Worm (Caenorhabditis elegans) whole organism, late embryonic: Measurements from ENCODE around the gene Y25C1A.6.
"Not testable (repeated sequence)": the region's sequence is repeated elsewhere in the genome, so short reads cannot be mapped to it uniquely, and the experiment has no call there.

Experiments used
- ahr-1 ChIP-seq: sonication (generic microtip); optimal IDR thresholded peaks from 2 replicates; lab custom pipeline; 2016; ENCODE audit warnings: missing genetic modification characterization, missing compliant biosample characterization
- ama-1 ChIP-seq: fragments of 150-350 bp; optimal IDR thresholded peaks from 2 replicates; lab custom pipeline; 2014
- ceh-14 ChIP-seq: sonication (generic microtip); optimal IDR thresholded peaks from 2 replicates; lab custom pipeline; 2016; ENCODE audit warnings: missing genotype, missing genetic modification characterization, missing compliant biosample characterization
- ceh-18 ChIP-seq: sonication (generic microtip); optimal IDR thresholded peaks from 2 replicates; lab custom pipeline; 2016; ENCODE audit warnings: missing genetic modification characterization, missing compliant biosample characterization
- ceh-19 ChIP-seq: fragments of 200-800 bp; sonication (Bioruptor generic); optimal IDR thresholded peaks from 2 replicates; lab custom pipeline; 2018; ENCODE audit warnings: mild to moderate bottlenecking, missing genetic modification characterization, missing compliant biosample characterization
- ceh-2 ChIP-seq: sonication (generic microtip); optimal IDR thresholded peaks from 2 replicates; lab custom pipeline; 2016; ENCODE audit warnings: missing genotype, missing genetic modification characterization, missing compliant biosample characterization
- ceh-24 ChIP-seq: sonication (generic microtip); optimal IDR thresholded peaks from 2 replicates; lab custom pipeline; 2016; ENCODE audit warnings: mild to moderate bottlenecking, missing genetic modification characterization, missing compliant biosample characterization
- ceh-30 ChIP-seq: fragments of 150-350 bp; optimal IDR thresholded peaks from 2 replicates; lab custom pipeline; 2014; ENCODE audit warnings: missing biosample characterization, missing genetic modification characterization
- ceh-31 ChIP-seq: sonication (generic microtip); optimal IDR thresholded peaks from 2 replicates; lab custom pipeline; 2016; ENCODE audit warnings: missing genetic modification characterization, missing compliant biosample characterization
- ceh-9 ChIP-seq: sonication (generic microtip); optimal IDR thresholded peaks from 2 replicates; lab custom pipeline; 2016; ENCODE audit warnings: mild to moderate bottlenecking, missing genetic modification characterization, inconsistent platforms, missing compliant biosample characterization
- dmd-4 ChIP-seq: sonication (generic microtip); optimal IDR thresholded peaks from 2 replicates; lab custom pipeline; 2016; ENCODE audit warnings: borderline replicate concordance, missing genetic modification characterization, missing compliant biosample characterization
- elt-2 ChIP-seq: sonication (generic microtip); optimal IDR thresholded peaks from 2 replicates; lab custom pipeline; 2016; ENCODE audit warnings: missing genetic modification reagents, missing genetic modification characterization, missing compliant biosample characterization
- ets-4 ChIP-seq: sonication (generic microtip); optimal IDR thresholded peaks from 2 replicates; lab custom pipeline; 2016; ENCODE audit warnings: missing genetic modification characterization, missing compliant biosample characterization
- eyg-1 ChIP-seq: sonication (generic microtip); optimal IDR thresholded peaks from 2 replicates; lab custom pipeline; 2016; ENCODE audit warnings: missing genotype, missing genetic modification characterization, missing compliant biosample characterization
- fax-1 ChIP-seq: sonication (generic microtip); optimal IDR thresholded peaks from 2 replicates; lab custom pipeline; 2016; ENCODE audit warnings: missing genotype, missing genetic modification characterization, missing compliant biosample characterization
- hlh-15 ChIP-seq: sonication (generic microtip); optimal IDR thresholded peaks from 2 replicates; lab custom pipeline; 2016; ENCODE audit warnings: missing genetic modification characterization, missing compliant biosample characterization
- hlh-30 ChIP-seq: sonication (generic microtip); optimal IDR thresholded peaks from 2 replicates; lab custom pipeline; 2017; ENCODE audit warnings: antibody characterized with exemption, missing genetic modification characterization, missing compliant biosample characterization; ENCODE audit not compliant: insufficient read depth
- lim-6 ChIP-seq: sonication (generic microtip); optimal IDR thresholded peaks from 2 replicates; lab custom pipeline; 2016; ENCODE audit warnings: missing genetic modification characterization, missing compliant biosample characterization
- nhr-11 ChIP-seq: fragments of 150-350 bp; optimal IDR thresholded peaks from 2 replicates; lab custom pipeline; 2014; ENCODE audit warnings: missing biosample characterization, missing genetic modification characterization
- nhr-232 ChIP-seq: sonication (generic microtip); optimal IDR thresholded peaks from 2 replicates; lab custom pipeline; 2016; ENCODE audit warnings: missing genetic modification characterization, missing compliant biosample characterization
- odd-2 ChIP-seq: sonication (generic microtip); optimal IDR thresholded peaks from 2 replicates; lab custom pipeline; 2017; ENCODE audit warnings: antibody characterized with exemption, mild to moderate bottlenecking, missing genetic modification characterization, missing compliant biosample characterization
- pag-3 ChIP-seq: sonication (generic microtip); optimal IDR thresholded peaks from 2 replicates; lab custom pipeline; 2016; ENCODE audit warnings: missing compliant biosample characterization, missing genetic modification characterization, borderline replicate concordance
- pat-9 ChIP-seq: fragments of 200-800 bp; sonication (Bioruptor generic); optimal IDR thresholded peaks from 2 replicates; lab custom pipeline; 2018; ENCODE audit warnings: mild to moderate bottlenecking, missing genetic modification characterization, moderate library complexity, missing compliant biosample characterization
- ref-2 ChIP-seq: sonication (generic microtip); optimal IDR thresholded peaks from 2 replicates; lab custom pipeline; 2016; ENCODE audit warnings: missing genetic modification characterization, missing compliant biosample characterization
- rnt-1 ChIP-seq: sonication (generic microtip); optimal IDR thresholded peaks from 2 replicates; lab custom pipeline; 2016; ENCODE audit warnings: missing genetic modification characterization, missing compliant biosample characterization
- sdc-2 ChIP-seq: sonication (generic microtip); optimal IDR thresholded peaks from 2 replicates; lab custom pipeline; 2016; ENCODE audit warnings: missing genotype, missing genetic modification characterization, missing compliant biosample characterization
- sox-4 ChIP-seq: sonication (generic microtip); optimal IDR thresholded peaks from 2 replicates; lab custom pipeline; 2017; ENCODE audit warnings: mild to moderate bottlenecking, missing genetic modification characterization, inconsistent platforms, missing compliant biosample characterization
- tbx-7 ChIP-seq: sonication (generic microtip); optimal IDR thresholded peaks from 2 replicates; lab custom pipeline; 2016; ENCODE audit warnings: missing genotype, missing genetic modification characterization, missing compliant biosample characterization
- ttx-3 ChIP-seq: sonication (generic microtip); optimal IDR thresholded peaks from 2 replicates; lab custom pipeline; 2016; ENCODE audit warnings: missing genetic modification reagents, missing genetic modification characterization, missing compliant biosample characterization
- unc-55 ChIP-seq: sonication (generic microtip); optimal IDR thresholded peaks from 2 replicates; lab custom pipeline; 2017; ENCODE audit warnings: missing biosample characterization, missing genetic modification reagents, missing genetic modification characterization
- unc-86 ChIP-seq: sonication (generic microtip); optimal IDR thresholded peaks from 2 replicates; lab custom pipeline; 2016; ENCODE audit warnings: missing genetic modification characterization, missing compliant biosample characterization
- zip-5 ChIP-seq: sonication (generic microtip); optimal IDR thresholded peaks from 2 replicates; lab custom pipeline; 2016; ENCODE audit warnings: missing genetic modification characterization, missing compliant biosample characterization

Y25C1A.6 gene

DNA sequence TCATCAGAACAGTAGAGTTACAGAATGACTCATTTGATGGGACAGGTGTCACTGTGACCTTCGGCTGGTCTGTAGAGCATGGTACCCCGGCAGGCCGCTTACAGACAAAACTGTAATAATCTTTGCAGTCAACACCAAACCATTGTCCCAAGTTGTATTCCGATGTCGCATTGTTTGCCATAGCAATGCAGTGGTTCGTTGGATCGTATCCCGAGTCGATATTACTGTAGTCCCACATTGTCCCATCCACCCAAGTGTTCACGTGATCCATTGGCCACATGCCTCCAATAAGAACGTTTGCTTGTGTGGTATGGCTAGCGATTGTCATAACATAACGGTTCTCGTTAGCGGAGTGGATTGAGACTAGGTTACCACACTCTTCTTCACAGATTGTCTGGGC, 40.0 kb upstream of the Y25C1A.6 start:
- TF ChIP-seq ceh-30, result no peak
- TF ChIP-seq hlh-30, result no peak
- TF ChIP-seq odd-2 (tag; lab: Kevin White, UChicago), result no peak
- TF ChIP-seq ceh-2, result no peak
- no peak for TF ChIP-seq ceh-9
- TF ChIP-seq ceh-19 (GFP tag; lab: Kevin White, UChicago), result no peak
- TF ChIP-seq ets-4 (tag; lab: Kevin White, UChicago), result no peak
- TF ChIP-seq elt-2 (tag; lab: Kevin White, UChicago), result no peak
- TF ChIP-seq pag-3 (tag; lab: Kevin White, UChicago), result no peak

DNA sequence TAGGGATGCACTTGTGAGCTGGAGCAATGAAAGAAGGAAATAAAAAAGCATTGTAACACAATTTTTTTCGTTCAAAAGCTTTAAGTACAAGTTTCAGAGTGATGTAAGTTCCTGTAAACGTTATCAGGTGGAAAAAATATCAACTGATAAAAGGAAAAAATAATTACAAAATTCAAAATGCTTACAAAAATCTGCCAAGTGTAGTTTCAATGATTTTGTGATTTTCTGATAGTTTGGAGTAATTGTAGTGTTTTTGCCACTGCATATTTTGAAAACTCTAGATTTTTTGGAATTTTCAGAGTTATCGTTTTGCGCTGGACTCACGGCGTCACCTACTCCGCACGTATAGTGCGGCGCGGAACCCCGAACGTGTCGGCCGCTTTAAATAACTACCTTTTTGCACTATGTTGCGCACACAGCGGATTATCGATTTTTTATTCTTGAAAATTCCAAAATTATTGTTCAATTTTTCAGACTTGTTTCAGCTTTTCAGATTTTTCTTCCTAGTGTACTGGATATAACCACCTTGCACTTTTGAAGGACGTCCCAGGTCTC, 37.4 kb upstream of the Y25C1A.6 start, which contains the start of gene clec-2:
Gene clec-2 (minus strand): TSS at position 51 of the 555 bp plus-strand sequence.
- no peak for TF ChIP-seq rnt-1
- no peak for TF ChIP-seq ceh-9
- TF ChIP-seq nhr-11, result no peak
- TF ChIP-seq hlh-15 (tag; lab: Kevin White, UChicago), result no peak
- no peak for TF ChIP-seq fax-1 (tag; lab: Kevin White, UChicago)
- no peak for TF ChIP-seq eyg-1 (tag; lab: Kevin White, UChicago)
- TF ChIP-seq pag-3 (tag; lab: Kevin White, UChicago), result no peak
- no peak for TF ChIP-seq dmd-4 (tag; lab: Kevin White, UChicago)
- no peak for TF ChIP-seq zip-5 (tag; lab: Kevin White, UChicago)
- TF ChIP-seq ceh-18 (tag; lab: Kevin White, UChicago), result no peak
- TF ChIP-seq ceh-24 (tag; lab: Kevin White, UChicago), result no peak
- no peak for TF ChIP-seq pat-9
- TF ChIP-seq tbx-7 (tag; lab: Kevin White, UChicago), result no peak
- TF ChIP-seq, all 69 proteins: peak for 0

DNA sequence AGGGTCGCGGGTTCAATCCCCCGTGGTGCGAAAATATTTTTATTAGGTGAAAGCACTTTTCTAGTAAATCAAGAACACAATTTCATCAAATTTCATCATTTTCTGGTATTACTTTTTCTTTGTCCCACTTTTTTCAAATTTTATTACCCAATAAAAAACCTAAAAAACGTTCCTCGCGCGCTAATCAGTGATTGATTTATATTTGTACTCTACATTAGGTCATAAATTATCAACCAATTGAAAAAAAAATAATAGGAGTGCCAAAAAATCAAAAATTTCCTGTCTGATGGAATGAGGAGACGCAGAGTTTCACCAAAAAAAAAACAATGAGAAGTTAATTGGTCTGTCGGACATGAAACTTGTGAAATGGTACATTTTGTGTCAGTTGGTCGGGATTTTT, 36.2 kb upstream of the Y25C1A.6 start:
- TF ChIP-seq ttx-3 (tag; lab: Kevin White, UChicago) (no peak), lim-6 (no peak), sox-4 (tag; lab: Kevin White, UChicago) (no peak), ceh-31 (tag; lab: Kevin White, UChicago) (no peak), hlh-15 (tag; lab: Kevin White, UChicago) (no peak), ceh-14 (no peak), ceh-2 (no peak), ahr-1 (tag; lab: Kevin White, UChicago) (no peak), ama-1 (lab: Kevin White, UChicago) (no peak), nhr-232 (no peak)

- TF ChIP-seq ceh-24 (tag; lab: Kevin White, UChicago) (no peak), sdc-2 (no peak), unc-86 (tag; lab: Kevin White, UChicago) (no peak), hlh-15 (tag; lab: Kevin White, UChicago) (no peak)
These were observed 32.6 kb upstream of the Y25C1A.6 start for ce11 chrII:3028264-3028663.

DNA sequence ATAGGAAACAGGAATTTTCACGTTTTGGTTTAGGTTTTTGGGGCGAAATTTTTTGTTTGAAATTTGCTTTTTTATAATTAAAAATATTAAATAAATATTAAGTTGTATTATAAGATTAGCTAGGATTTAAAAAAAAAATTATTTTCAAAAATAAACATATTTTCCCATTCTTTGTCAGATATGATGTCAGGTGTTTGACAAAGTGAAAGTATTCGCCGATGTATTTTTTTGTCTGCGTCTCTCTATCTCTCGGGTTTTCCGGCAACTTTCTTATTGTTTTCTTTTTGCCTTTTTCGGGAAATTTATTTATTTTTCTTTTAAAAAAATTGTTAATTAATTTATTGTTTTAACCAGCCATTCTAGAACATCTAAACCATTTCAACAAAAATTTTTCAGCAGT, 30.5 kb upstream of the Y25C1A.6 start:
- TF ChIP-seq ama-1 (lab: Kevin White, UChicago) (no peak), rnt-1 (no peak), ahr-1 (tag; lab: Kevin White, UChicago) (no peak), elt-2 (tag; lab: Kevin White, UChicago) (no peak), ceh-24 (tag; lab: Kevin White, UChicago) (no peak), ceh-14 (no peak)

DNA sequence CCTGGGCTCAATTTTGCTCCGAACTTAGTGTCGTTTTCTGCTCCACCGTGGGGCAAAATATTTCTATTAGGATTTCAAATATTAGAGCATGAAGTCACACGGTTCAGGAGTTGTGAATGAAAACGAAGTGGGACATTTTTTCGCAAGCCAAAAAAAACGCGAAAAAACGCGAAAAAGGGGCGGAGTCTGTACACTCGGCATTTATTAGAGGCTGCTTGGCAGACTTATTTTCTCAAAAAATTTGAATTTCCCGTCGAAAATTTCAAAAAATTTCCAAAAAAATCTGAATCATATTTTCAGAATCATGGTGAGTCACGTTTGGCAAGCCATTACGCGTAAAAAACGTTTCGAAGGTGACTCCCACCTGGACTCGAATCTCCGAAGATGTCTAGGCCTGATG, 28.4 kb upstream of the Y25C1A.6 start, which contains the start of gene B0454.6:
Gene B0454.6 (plus strand): TSS at position 301 of the 400 bp plus-strand sequence.
- TF ChIP-seq ref-2 (tag; lab: Kevin White, UChicago); unc-55 (GFP tag; lab: Kevin White, UChicago); hlh-15 (tag; lab: Kevin White, UChicago): not testable (repeated sequence)
